Worm (Caenorhabditis elegans): ENCODE measurements around the gene fce-2.

ce11 chrV:20476981-20477380, 51.9 kb downstream of the fce-2 start:
- no peak for TF ChIP-seq ces-1 (GFP tag; optimal IDR thresholded peaks at IDR 0.05)
- no peak for TF ChIP-seq ztf-11 (tag; optimal IDR thresholded peaks at IDR 0.05)
- TF ChIP-seq egl-27 (tag; optimal IDR thresholded peaks at IDR 0.05): no peak
